Worm (Caenorhabditis elegans): ENCODE measurements around the gene mrpl-11.

mrpl-11 gene

DNA sequence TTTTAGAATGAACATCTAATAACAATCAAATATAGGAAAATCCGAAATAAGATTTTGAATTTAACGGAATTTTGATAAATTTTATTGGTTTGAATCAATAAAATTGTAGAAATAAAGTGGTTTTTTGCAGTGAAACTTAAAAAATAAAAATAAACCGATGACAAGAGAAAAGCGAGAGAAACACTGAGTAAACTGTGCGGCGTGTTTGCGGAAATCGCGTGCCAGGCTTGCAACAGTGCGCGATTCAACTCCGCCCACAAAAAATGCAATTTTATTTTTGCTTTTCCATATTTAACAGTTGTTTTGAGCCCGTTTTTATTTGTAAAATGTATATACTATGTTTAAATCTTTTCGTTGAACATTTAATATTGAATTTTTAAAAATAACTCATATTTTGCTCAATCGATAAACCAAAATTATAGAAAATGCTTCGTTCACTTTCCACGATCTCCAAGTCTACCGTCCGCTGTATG, 50.5 kb downstream of the mrpl-11 start, which contains the start of gene mtss-1 (continued):
- peak; percentile 29; the same call in 1 of the 2 replicates for TF ChIP-seq pbrm-1 (GFP tag; IDR thresholded peaks at IDR 0.05)
- TF ChIP-seq ceh-79 (tag; optimal IDR thresholded peaks at IDR 0.05) = no peak
- no peak for TF ChIP-seq aptf-2 (GFP tag; conservative IDR thresholded peaks at IDR 0.05)
- no peak for TF ChIP-seq ets-4 (GFP tag; optimal IDR thresholded peaks at IDR 0.05)
- TF ChIP-seq efl-1 (GFP tag; optimal IDR thresholded peaks at IDR 0.05) = no peak
- TF ChIP-seq attf-3 (GFP tag; conservative IDR thresholded peaks at IDR 0.05) = 0 out of 2 replicates have a peak, but pooled peaks have one; percentile 23
- TF ChIP-seq Y95B8A.8 (GFP tag; IDR thresholded peaks at IDR 0.05) = no peak
- peak; percentile 55 for TF ChIP-seq lsl-1 (GFP tag; optimal IDR thresholded peaks at IDR 0.05)
- TF ChIP-seq nfyb-1 (GFP tag; IDR thresholded peaks at IDR 0.05) = peak; percentile 51; the same call in 1 of the 2 replicates
- TF ChIP-seq lin-40 (tag; optimal IDR thresholded peaks at IDR 0.05) = peak; percentile 29
- no peak for TF ChIP-seq bed-1 (GFP tag; IDR thresholded peaks at IDR 0.05)
- peak; percentile 16 for TF ChIP-seq ZK185.1 (tag; optimal IDR thresholded peaks at IDR 0.05; ENCODE audit: poor library complexity, severe bottlenecking)
- no peak for TF ChIP-seq lir-1 (GFP tag; conservative IDR thresholded peaks at IDR 0.05)
- TF ChIP-seq F37B4.10 (GFP tag; IDR thresholded peaks at IDR 0.05) = no peak
- no peak for TF ChIP-seq sea-2 (GFP tag; IDR thresholded peaks at IDR 0.05)
- peak in 1 of 3 experiments; percentile 15 for TF ChIP-seq lin-35 (GFP tag; optimal IDR thresholded peaks at IDR 0.05)
- TF ChIP-seq ztf-18 (tag; optimal IDR thresholded peaks at IDR 0.05) = peak; percentile 61
- no peak for TF ChIP-seq ceh-100 (GFP tag; IDR thresholded peaks at IDR 0.05)
- peak; percentile 30 for TF ChIP-seq tbp1 (GFP tag; optimal IDR thresholded peaks at IDR 0.05)
- no peak for TF ChIP-seq nhr-27 (tag; optimal IDR thresholded peaks at IDR 0.05)
- TF ChIP-seq gei-17 (GFP tag; optimal IDR thresholded peaks at IDR 0.05) = no peak
- no peak for TF ChIP-seq akir-1 (GFP tag; optimal IDR thresholded peaks at IDR 0.05)
- TF ChIP-seq C17E4.6 (GFP tag; IDR thresholded peaks at IDR 0.05) = no peak
- peak; percentile 56 for TF ChIP-seq F33H1.4 (GFP tag; IDR thresholded peaks at IDR 0.05)
- TF ChIP-seq sptf-2 (GFP tag; optimal IDR thresholded peaks at IDR 0.05) = no peak
- TF ChIP-seq sdz-38 (tag; optimal IDR thresholded peaks at IDR 0.05) = no peak
- no peak for TF ChIP-seq lag-1 (GFP tag; IDR thresholded peaks at IDR 0.05)
- TF ChIP-seq F23B12.7 (tag; optimal IDR thresholded peaks at IDR 0.05; ENCODE audit: insufficient read depth) = peak; percentile 36
- no peak for TF ChIP-seq dpl-1 (GFP tag; optimal IDR thresholded peaks at IDR 0.05)
